Worm (Caenorhabditis elegans): ENCODE data around the gene scl-6.

Gene scl-6

DNA sequence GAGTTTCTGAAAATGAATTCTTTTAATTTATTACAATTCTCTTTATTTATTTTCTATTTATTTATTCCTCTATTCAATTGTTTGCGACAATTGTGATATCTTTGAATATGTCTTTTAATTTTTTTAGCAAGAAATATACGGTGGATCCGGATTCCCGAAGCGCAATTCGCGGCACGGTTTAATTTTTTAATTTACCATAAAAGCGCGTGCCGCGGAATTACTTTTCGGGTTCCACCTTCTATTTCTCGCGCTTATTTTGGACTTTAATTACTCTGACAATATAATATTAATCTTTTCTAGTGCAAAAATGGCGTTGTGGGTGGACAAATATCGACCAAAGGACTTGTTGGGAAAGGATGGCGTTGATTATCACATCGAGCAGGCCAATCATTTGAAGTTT lies 26.9 kb downstream of the scl-6 start, which contains the start of gene rfc-3:
TSS of gene rfc-3 (plus strand) at position 301 of the 400 bp plus-strand sequence.
- TF ChIP-seq egl-18 (GFP tag; IDR thresholded peaks at IDR 0.05) (no peak), attf-6 (GFP tag; IDR thresholded peaks at IDR 0.05) (no peak), F49E8.2 (tag; optimal IDR thresholded peaks at IDR 0.05; ENCODE audit: insufficient read depth) (no peak), ekl-4 (GFP tag; IDR thresholded peaks at IDR 0.05) (peak; percentile 49; the same call in 1 of the 2 replicates), bed-2 (GFP tag; IDR thresholded peaks at IDR 0.05) (no peak), hsf-1 (GFP tag; IDR thresholded peaks at IDR 0.05) (0 out of 2 replicates have a peak, but pooled peaks have one; percentile 22), snpc-4 (GFP tag; optimal IDR thresholded peaks at IDR 0.05) (no peak), snpc-4 (tag; optimal IDR thresholded peaks at IDR 0.05) (no peak), F10E7.11 (tag; optimal IDR thresholded peaks at IDR 0.05) (no peak), zfh-2 (GFP tag; conservative IDR thresholded peaks at IDR 0.05) (no peak), ztf-25 (GFP tag; IDR thresholded peaks at IDR 0.05) (0 out of 2 replicates have a peak, but pooled peaks have one; percentile 35), efl-1 (GFP tag; optimal IDR thresholded peaks at IDR 0.05) (peak; percentile 49), madf-6 (GFP tag; IDR thresholded peaks at IDR 0.05) (peak; percentile 32), ceh-100 (GFP tag; IDR thresholded peaks at IDR 0.05) (0 out of 2 replicates have a peak, but pooled peaks have one; percentile 36), ZK185.1 (tag; optimal IDR thresholded peaks at IDR 0.05; ENCODE audit: poor library complexity, severe bottlenecking) (no peak), nhr-90 (tag; optimal IDR thresholded peaks at IDR 0.05) (no peak), cebp-1 (GFP tag; IDR thresholded peaks at IDR 0.05) (no peak), cebp-1 (tag; optimal IDR thresholded peaks at IDR 0.05) (no peak), F33H1.4 (GFP tag; IDR thresholded peaks at IDR 0.05) (peak; percentile 8; the same call in 1 of the 2 replicates)

DNA sequence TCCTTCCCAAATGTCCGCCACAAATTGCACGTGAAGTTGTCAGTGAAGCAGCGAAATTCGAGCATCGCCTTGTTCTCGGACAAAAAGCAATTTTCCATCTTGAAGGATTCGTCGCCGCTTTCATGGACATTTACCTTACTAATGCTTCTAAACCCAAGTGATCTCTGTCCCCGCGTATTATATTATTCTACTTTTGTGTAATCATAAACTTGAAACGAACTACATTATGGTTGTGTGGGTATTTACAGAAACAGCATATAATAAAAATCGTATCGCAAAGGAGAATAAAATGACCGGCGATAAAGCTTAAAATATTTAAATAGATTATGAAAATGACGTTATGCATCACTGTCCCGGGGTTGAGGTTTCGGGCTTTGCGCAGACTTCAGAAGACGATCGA lies 28.2 kb downstream of the scl-6 start:
- TF ChIP-seq efl-1 (GFP tag; optimal IDR thresholded peaks at IDR 0.05) (no peak), nhr-80 (tag; optimal IDR thresholded peaks at IDR 0.05) (no peak), sdz-38 (tag; optimal IDR thresholded peaks at IDR 0.05) (no peak), K11D2.4 (GFP tag; IDR thresholded peaks at IDR 0.05) (no peak), gei-17 (GFP tag; optimal IDR thresholded peaks at IDR 0.05) (no peak), F39B2.1 (GFP tag; IDR thresholded peaks at IDR 0.05) (0 out of 2 replicates have a peak, but pooled peaks have one; percentile 17), pbrm-1 (GFP tag; IDR thresholded peaks at IDR 0.05) (no peak), cebp-1 (GFP tag; IDR thresholded peaks at IDR 0.05) (no peak), cebp-1 (tag; optimal IDR thresholded peaks at IDR 0.05) (peak; percentile 34), ceh-100 (GFP tag; IDR thresholded peaks at IDR 0.05) (no peak), Y56A3A.18 (GFP tag; IDR thresholded peaks at IDR 0.05) (no peak), him-1 (tag; optimal IDR thresholded peaks at IDR 0.05) (no peak), rpc-1 (optimal IDR thresholded peaks at IDR 0.05) (no peak), rpc-1 (tag; optimal IDR thresholded peaks at IDR 0.05) (no peak), ZK185.1 (tag; optimal IDR thresholded peaks at IDR 0.05; ENCODE audit: poor library complexity, severe bottlenecking) (peak; percentile 60), lin-26 (GFP tag; IDR thresholded peaks at IDR 0.05) (peak; percentile 68; the same call in 1 of the 2 replicates), dpff-1 (tag; optimal IDR thresholded peaks at IDR 0.05) (no peak), F49E8.2 (tag; optimal IDR thresholded peaks at IDR 0.05; ENCODE audit: insufficient read depth) (peak; percentile 86), ceh-91 (GFP tag; IDR thresholded peaks at IDR 0.05) (0 out of 2 replicates have a peak, but pooled peaks have one; percentile 8), B0261.1 (tag; optimal IDR thresholded peaks at IDR 0.05) (no peak), Y79H2A.3 (GFP tag; conservative IDR thresholded peaks at IDR 0.05) (peak; percentile 78; the same call in 1 of the 2 replicates), F55B11.4 (tag; optimal IDR thresholded peaks at IDR 0.05; ENCODE audit: borderline replicate concordance, insufficient read depth) (no peak), madf-6 (GFP tag; IDR thresholded peaks at IDR 0.05) (peak; percentile 58), B0035.1 (tag; optimal IDR thresholded peaks at IDR 0.05) (peak; percentile 2), ztf-22 (GFP tag; optimal IDR thresholded peaks at IDR 0.05) (no peak), Y95B8A.8 (GFP tag; IDR thresholded peaks at IDR 0.05) (0 out of 2 replicates have a peak, but pooled peaks have one; percentile 13), let-607 (tag; optimal IDR thresholded peaks at IDR 0.05) (no peak), ztf-26 (tag; optimal IDR thresholded peaks at IDR 0.05) (no peak), attf-6 (GFP tag; IDR thresholded peaks at IDR 0.05) (no peak), lsy-27 (tag; optimal IDR thresholded peaks at IDR 0.05; ENCODE audit: borderline replicate concordance, insufficient read depth) (no peak), hmg-20 (GFP tag; IDR thresholded peaks at IDR 0.05) (no peak), aptf-2 (GFP tag; conservative IDR thresholded peaks at IDR 0.05) (no peak), sptf-2 (GFP tag; optimal IDR thresholded peaks at IDR 0.05) (no peak), hrde-1 (tag; optimal IDR thresholded peaks at IDR 0.05; ENCODE audit: borderline replicate concordance) (peak; percentile 88), B0019.2 (GFP tag; conservative IDR thresholded peaks at IDR 0.05) (no peak)

Data from whole organism, young adult.